Worm (Caenorhabditis elegans) whole organism, L4 larva: ENCODE measurements around the gene K09B11.4.

Experiments used
- F10B5.3 ChIP-seq: sonication (generic microtip); optimal IDR thresholded peaks from 2 replicates; lab custom pipeline; 2016; ENCODE audit warnings: mild to moderate bottlenecking, missing genetic modification characterization, missing compliant biosample characterization
- F37D6.2 ChIP-seq: sonication (generic microtip); optimal IDR thresholded peaks from 2 replicates; lab custom pipeline; 2016; ENCODE audit warnings: mild to moderate bottlenecking, missing genetic modification characterization, missing compliant biosample characterization
- F44E2.7 ChIP-seq: fragments of 200-800 bp; sonication (Bioruptor generic); IDR thresholded peaks from 2 replicates; pipeline ENCODE4 v2.1.2; 2022; ENCODE audit warnings: missing genetic modification characterization, missing compliant biosample characterization
- F49E8.2 ChIP-seq: sonication (generic microtip); optimal IDR thresholded peaks from 2 replicates; lab custom pipeline; 2016; ENCODE audit warnings: missing compliant biosample characterization, mild to moderate bottlenecking, missing genetic modification characterization, borderline replicate concordance
- T26A8.4 ChIP-seq: fragments of 200-800 bp; sonication (Bioruptor generic); IDR thresholded peaks from 2 replicates; pipeline ENCODE4 v1.3.6; 2022; ENCODE audit warnings: missing genetic modification characterization, missing compliant biosample characterization
- Y105C5A.15 ChIP-seq: fragments of 200-800 bp; sonication (Bioruptor generic); IDR thresholded peaks from 2 replicates; pipeline ENCODE4 v1.3.6; 2022; ENCODE audit warnings: missing genetic modification characterization, missing compliant biosample characterization
- Y48G9A.11 ChIP-seq: fragments of 200-800 bp; sonication (Bioruptor generic); IDR thresholded peaks from 2 replicates; pipeline ENCODE4 v1.3.6; 2022; ENCODE audit warnings: missing genetic modification reagents, missing genetic modification characterization, missing compliant biosample characterization
- Y5F2A.4 ChIP-seq: fragments of 200-800 bp; sonication (Bioruptor generic); optimal IDR thresholded peaks from 2 replicates; lab custom pipeline; 2018; ENCODE audit warnings: mild to moderate bottlenecking, missing genetic modification characterization, missing compliant biosample characterization
- aha-1 ChIP-seq: fragments of 150-350 bp; peaks from one replicate; lab custom pipeline; 2014; ENCODE audit warnings: missing biosample characterization, missing genetic modification characterization
- aly-2 ChIP-seq: sonication (generic microtip); optimal IDR thresholded peaks from 2 replicates; lab custom pipeline; 2018; ENCODE audit warnings: missing biosample characterization, missing genetic modification characterization
- attf-4 ChIP-seq: sonication (generic microtip); optimal IDR thresholded peaks from 3 replicates; lab custom pipeline; 2017; ENCODE audit warnings: missing biosample characterization, missing genetic modification characterization
- ceh-20 ChIP-seq: fragments of 200-800 bp; sonication (Bioruptor generic); IDR thresholded peaks from 2 replicates; pipeline ENCODE4 v1.3.6; 2022; ENCODE audit warnings: missing genetic modification reagents, missing genetic modification characterization, missing compliant biosample characterization
- ceh-28 ChIP-seq: fragments of 150-350 bp; optimal IDR thresholded peaks from 2 replicates; lab custom pipeline; 2014; ENCODE audit warnings: missing biosample characterization, missing genetic modification reagents, missing genetic modification characterization
- ceh-44 ChIP-seq: fragments of 200-800 bp; sonication (Bioruptor generic); IDR thresholded peaks from 2 replicates; pipeline ENCODE4 v1.3.6; 2022; ENCODE audit warnings: missing genetic modification reagents, missing genetic modification characterization, missing compliant biosample characterization
- cey-2 ChIP-seq: sonication (generic microtip); optimal IDR thresholded peaks from 3 replicates; lab custom pipeline; 2017; ENCODE audit warnings: missing genetic modification characterization, mild to moderate bottlenecking, missing compliant biosample characterization, antibody characterized with exemption, borderline replicate concordance; ENCODE audit not compliant: insufficient read depth
- ctbp-1 ChIP-seq: fragments of 200-800 bp; sonication (Bioruptor generic); IDR thresholded peaks from 2 replicates; pipeline ENCODE4 v1.3.6; 2022; ENCODE audit warnings: missing genetic modification reagents, missing genetic modification characterization, missing compliant biosample characterization
- daf-12 ChIP-seq: fragments of 150-350 bp; optimal IDR thresholded peaks from 2 replicates; lab custom pipeline; 2014; ENCODE audit warnings: missing biosample characterization, missing genetic modification reagents, missing genetic modification characterization
- daf-19 ChIP-seq: fragments of 200-800 bp; sonication (Bioruptor generic); conservative IDR thresholded peaks from 2 replicates; pipeline ENCODE4 v1.3.6; 2022; ENCODE audit warnings: missing genetic modification characterization, missing compliant biosample characterization
- dpl-1 ChIP-seq: fragments of 150-350 bp; optimal IDR thresholded peaks from 2 replicates; lab custom pipeline; 2014; ENCODE audit warnings: missing biosample characterization, missing genetic modification reagents, missing genetic modification characterization
- egl-27 ChIP-seq: sonication (generic microtip); optimal IDR thresholded peaks from 3 replicates; lab custom pipeline; 2017; ENCODE audit warnings: missing biosample characterization, missing genetic modification reagents, missing genetic modification characterization
- fkh-10 ChIP-seq: fragments of 150-350 bp; optimal IDR thresholded peaks from 2 replicates; lab custom pipeline; 2014; ENCODE audit warnings: missing biosample characterization, missing genetic modification reagents, missing genetic modification characterization
- fos-1 ChIP-seq: fragments of 150-350 bp; optimal IDR thresholded peaks from 2 replicates; lab custom pipeline; 2014; ENCODE audit warnings: missing biosample characterization, missing genetic modification characterization
- hlh-30 ChIP-seq: sonication (generic microtip); optimal IDR thresholded peaks from 2 replicates; lab custom pipeline; 2017; ENCODE audit warnings: antibody characterized with exemption, mild to moderate bottlenecking, missing genetic modification characterization, missing compliant biosample characterization; ENCODE audit not compliant: insufficient read depth
- hmg-1.1 ChIP-seq: fragments of 200-800 bp; sonication (Bioruptor generic); IDR thresholded peaks from 2 replicates; pipeline ENCODE4 v1.3.6; 2022; ENCODE audit warnings: missing genetic modification reagents, missing genetic modification characterization, missing compliant biosample characterization
- jun-1 ChIP-seq: fragments of 150-350 bp; optimal IDR thresholded peaks from 2 replicates; lab custom pipeline; 2014; ENCODE audit warnings: missing biosample characterization, missing genetic modification reagents, missing genetic modification characterization
- lim-7 ChIP-seq: fragments of 200-800 bp; sonication (Bioruptor generic); IDR thresholded peaks from 2 replicates; pipeline ENCODE4 v1.3.6; 2022; ENCODE audit warnings: missing genetic modification characterization, missing compliant biosample characterization
- lin-1 ChIP-seq: fragments of 200-800 bp; sonication (Bioruptor generic); IDR thresholded peaks from 2 replicates; pipeline ENCODE4 v1.3.6; 2022; ENCODE audit warnings: missing genetic modification reagents, missing genetic modification characterization, missing compliant biosample characterization
- lin-29 ChIP-seq: fragments of 200-800 bp; sonication (Bioruptor generic); IDR thresholded peaks from 2 replicates; pipeline ENCODE4 v1.3.6; 2022; ENCODE audit warnings: missing genetic modification reagents, missing genetic modification characterization, missing compliant biosample characterization
- lir-3 ChIP-seq: sonication (generic microtip); optimal IDR thresholded peaks from 2 replicates; lab custom pipeline; 2016; ENCODE audit warnings: mild to moderate bottlenecking, missing genetic modification characterization, missing compliant biosample characterization
- mdl-1 ChIP-seq, 2 experiments: fragments of 150-350 bp in 1 of 2; sonication (generic microtip) in 1 of 2; optimal IDR thresholded peaks; 2 replicates each; lab custom pipeline; 2014 to 2017; ENCODE audit warnings: missing biosample characterization in 2 of 2, missing genetic modification characterization in 2 of 2
- mep-1 ChIP-seq: fragments of 150-350 bp; sonication (generic microtip); optimal IDR thresholded peaks from 3 replicates; lab custom pipeline; 2014; ENCODE audit warnings: missing biosample characterization, missing genetic modification characterization
- mxl-3 ChIP-seq: fragments of 200-800 bp; sonication (Bioruptor generic); optimal IDR thresholded peaks from 2 replicates; lab custom pipeline; 2018; ENCODE audit warnings: mild to moderate bottlenecking, missing genetic modification characterization, missing compliant biosample characterization
- nhr-10 ChIP-seq: fragments of 150-350 bp; optimal IDR thresholded peaks from 2 replicates; lab custom pipeline; 2014; ENCODE audit warnings: missing biosample characterization, missing genetic modification characterization
- nhr-237 ChIP-seq: sonication (generic microtip); optimal IDR thresholded peaks from 2 replicates; lab custom pipeline; 2017; ENCODE audit warnings: missing biosample characterization, missing genetic modification characterization
- nhr-25 ChIP-seq: sonication (generic microtip); optimal IDR thresholded peaks from 2 replicates; lab custom pipeline; 2017; ENCODE audit warnings: missing genetic modification characterization, mild to moderate bottlenecking, missing compliant biosample characterization, antibody characterized with exemption, moderate library complexity, borderline replicate concordance; ENCODE audit not compliant: insufficient read depth
- nhr-28 ChIP-seq: fragments of 150-350 bp; optimal IDR thresholded peaks from 2 replicates; lab custom pipeline; 2014; ENCODE audit warnings: missing biosample characterization, missing genetic modification characterization
- nhr-41 ChIP-seq: fragments of 200-800 bp; sonication (Bioruptor generic); IDR thresholded peaks from 2 replicates; pipeline ENCODE4 v1.3.6; 2022; ENCODE audit warnings: missing genetic modification reagents, missing genetic modification characterization, missing compliant biosample characterization
- nhr-42 ChIP-seq: fragments of 200-800 bp; sonication (Bioruptor generic); IDR thresholded peaks from 2 replicates; pipeline ENCODE4 v1.3.6; 2022; ENCODE audit warnings: missing genetic modification characterization, missing compliant biosample characterization
- nhr-48 ChIP-seq: sonication (generic microtip); optimal IDR thresholded peaks from 2 replicates; lab custom pipeline; 2016; ENCODE audit warnings: mild to moderate bottlenecking, missing genetic modification characterization, missing compliant biosample characterization
- nhr-6 ChIP-seq: fragments of 150-350 bp; optimal IDR thresholded peaks from 2 replicates; lab custom pipeline; 2014; ENCODE audit warnings: missing biosample characterization, missing genetic modification characterization
- nhr-76 ChIP-seq: fragments of 150-350 bp; optimal IDR thresholded peaks from 2 replicates; lab custom pipeline; 2014; ENCODE audit warnings: missing biosample characterization, missing genetic modification characterization
- pqm-1 ChIP-seq: sonication (generic microtip); optimal IDR thresholded peaks from 2 replicates; lab custom pipeline; 2017; ENCODE audit warnings: missing biosample characterization, missing genetic modification characterization
- saeg-2 ChIP-seq: fragments of 200-800 bp; sonication (Bioruptor generic); IDR thresholded peaks from 2 replicates; pipeline ENCODE4 v1.3.6; 2022; ENCODE audit warnings: missing genetic modification reagents, missing genetic modification characterization, missing compliant biosample characterization
- sdz-12 ChIP-seq: fragments of 200-800 bp; sonication (Bioruptor generic); optimal IDR thresholded peaks from 2 replicates; lab custom pipeline; 2018; ENCODE audit warnings: mild to moderate bottlenecking, missing genetic modification characterization, missing compliant biosample characterization
- skn-1 ChIP-seq: fragments of 150-350 bp; optimal IDR thresholded peaks from 2 replicates; lab custom pipeline; 2014; ENCODE audit warnings: missing biosample characterization, missing genetic modification characterization
- snpc-4 ChIP-seq: fragments of 150-350 bp; optimal IDR thresholded peaks from 2 replicates; lab custom pipeline; 2014; ENCODE audit warnings: missing biosample characterization, missing genetic modification characterization
- tag-97 ChIP-seq: fragments of 200-800 bp; sonication (Bioruptor generic); IDR thresholded peaks from 2 replicates; pipeline ENCODE4 v1.3.6; 2022; ENCODE audit warnings: missing genetic modification characterization, missing compliant biosample characterization
- unc-39 ChIP-seq: sonication (generic microtip); optimal IDR thresholded peaks from 2 replicates; lab custom pipeline; 2017; ENCODE audit warnings: missing biosample characterization, missing genetic modification characterization
- unc-62 ChIP-seq, 3 experiments: fragments of 150-350 bp in 1 of 3; sonication (generic microtip); optimal IDR thresholded peaks in 2 of 3; peaks in 1 of 3; 1 replicate in 1 of 3; 2 replicates in 2 of 3; lab custom pipeline; 2014 to 2017; ENCODE audit warnings: missing biosample characterization in 3 of 3, missing genetic modification characterization in 3 of 3, missing genetic modification reagents in 3 of 3, missing genotype in 1 of 3
- zag-1 ChIP-seq: fragments of 150-350 bp; optimal IDR thresholded peaks from 2 replicates; lab custom pipeline; 2014; ENCODE audit warnings: missing biosample characterization, missing genetic modification characterization
- zip-11 ChIP-seq: fragments of 200-800 bp; sonication (Bioruptor generic); IDR thresholded peaks from 2 replicates; pipeline ENCODE4 v1.3.6; 2022; ENCODE audit warnings: missing genetic modification characterization, missing compliant biosample characterization
- zip-2 ChIP-seq: fragments of 150-350 bp; optimal IDR thresholded peaks from 2 replicates; lab custom pipeline; 2014; ENCODE audit warnings: missing biosample characterization, missing genetic modification characterization

The K09B11.4 gene

DNA sequence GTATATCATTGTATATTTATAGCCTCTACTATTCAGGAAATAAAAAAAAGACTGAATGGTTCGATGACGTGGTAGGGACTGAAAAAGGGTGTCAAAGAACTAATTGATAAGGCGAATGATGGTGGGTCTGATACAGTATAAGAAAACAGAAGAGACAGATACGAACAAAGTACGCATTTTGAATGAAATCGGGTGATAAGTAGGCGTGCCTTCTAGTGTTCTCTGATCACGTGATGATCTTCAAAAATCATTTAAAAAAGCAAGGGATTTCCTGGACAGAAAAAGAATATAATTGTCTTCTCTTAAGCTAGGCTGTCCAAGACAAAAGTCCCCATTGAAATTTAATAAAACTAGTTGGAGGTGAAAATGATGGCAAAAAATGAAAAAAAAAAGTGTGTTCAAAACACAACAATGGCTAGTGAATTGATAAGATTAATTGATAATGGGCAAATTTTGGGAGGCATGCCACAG, 36.1 kb upstream of the K09B11.4 start (continued):
- TF ChIP-seq nhr-25 (tag; lab: Kevin White, UChicago) (no peak), F37D6.2 (tag; lab: Kevin White, UChicago) (no peak), daf-12 (no peak), aly-2 (tag; lab: Kevin White, UChicago) (no peak), F44E2.7 (GFP tag; lab: Robert Waterston, UW) (no peak), attf-4 (tag; lab: Kevin White, UChicago) (no peak), egl-27 (tag; lab: Kevin White, UChicago) (no peak), hmg-1.1 (GFP tag; lab: Robert Waterston, UW) (no peak), mdl-1 (tag; optimal IDR thresholded peaks at IDR 0.05; lab: Kevin White, UChicago) (peak in 1 of 2 experiments; percentile 75), pqm-1 (tag; lab: Kevin White, UChicago) (peak; percentile 31), mep-1 (tag; lab: Kevin White, UChicago) (peak; percentile 5), dpl-1 (GFP tag; lab: Kevin White, UChicago) (no peak), lin-1 (GFP tag; lab: Robert Waterston, UW) (no peak), nhr-41 (GFP tag; lab: Robert Waterston, UW) (no peak), ceh-44 (GFP tag; lab: Robert Waterston, UW) (no peak), unc-62 (GFP tag; optimal IDR thresholded peaks at IDR 0.05 in 1 of 2; lab: Kevin White, UChicago) (peak in 1 of 2 experiments; percentile 83), unc-62 (tag; optimal IDR thresholded peaks at IDR 0.05; lab: Kevin White, UChicago) (no peak), ceh-20 (GFP tag; lab: Robert Waterston, UW) (peak; percentile 7; the same call in 1 of the 2 replicates), ctbp-1 (GFP tag; lab: Robert Waterston, UW) (no peak), snpc-4 (tag; lab: Kevin White, UChicago) (no peak), fos-1 (tag; lab: Kevin White, UChicago) (no peak), T26A8.4 (no peak), cey-2 (peak; percentile 1), zip-11 (no peak), nhr-76 (tag; lab: Kevin White, UChicago) (no peak), unc-39 (no peak), hlh-30 (tag; lab: Kevin White, UChicago) (peak; percentile 75), ceh-28 (tag; lab: Kevin White, UChicago) (no peak), lir-3 (tag; lab: Kevin White, UChicago) (no peak), nhr-48 (peak; percentile 81), zip-2 (no peak), saeg-2 (GFP tag; lab: Robert Waterston, UW) (no peak), lin-29 (GFP tag; lab: Robert Waterston, UW) (no peak), Y105C5A.15 (GFP tag; lab: Robert Waterston, UW) (no peak), sdz-12 (no peak), skn-1 (tag; lab: Kevin White, UChicago) (no peak), nhr-42 (no peak), tag-97 (GFP tag; lab: Robert Waterston, UW) (no peak), lim-7 (GFP tag; lab: Robert Waterston, UW) (no peak), aha-1 (peak; percentile 97), nhr-237 (tag; lab: Kevin White, UChicago) (no peak), nhr-10 (tag; lab: Kevin White, UChicago) (peak; percentile 87), daf-19 (no peak), jun-1 (no peak), nhr-28 (tag; lab: Kevin White, UChicago) (peak; percentile 68), Y5F2A.4 (GFP tag; lab: Kevin White, UChicago) (no peak), Y48G9A.11 (peak; percentile 22; the same call in 1 of the 2 replicates), nhr-6 (peak; percentile 34), F10B5.3 (tag; lab: Kevin White, UChicago) (no peak), zag-1 (tag; lab: Kevin White, UChicago) (no peak), mxl-3 (GFP tag; lab: Kevin White, UChicago) (peak; percentile 21), fkh-10 (no peak), F49E8.2 (tag; lab: Kevin White, UChicago) (no peak)
